Worm (Caenorhabditis elegans) whole organism, L4/young adult: Measurements from ENCODE around the gene tbb-4.

Source experiments
- W03F9.2 ChIP-seq: fragments of 150-350 bp; optimal IDR thresholded peaks from 2 replicates; lab custom pipeline; 2014; ENCODE audit warnings: missing biosample characterization, missing genetic modification characterization
- dao-5 ChIP-seq: sonication (generic microtip); optimal IDR thresholded peaks from 2 replicates; lab custom pipeline; 2016; ENCODE audit warnings: missing genotype, missing genetic modification characterization, moderate library complexity, missing compliant biosample characterization

- no peak for TF ChIP-seq W03F9.2 (tag; lab: Kevin White, UChicago)
- no peak for TF ChIP-seq dao-5 (tag; lab: Kevin White, UChicago)
Measured at ce11 chrX:9452483-9453198, 15.9 kb upstream of the tbb-4 start, which contains the start of gene ZK899.3.
